Worm (Caenorhabditis elegans): ENCODE measurements around the gene Y56A3A.33.

Gene Y56A3A.33

ce11 chrIII:11981539-11981938, 21.2 kb downstream of the Y56A3A.33 start:
- no peak for TF ChIP-seq aly-1 (tag; optimal IDR thresholded peaks at IDR 0.05)
- no peak for TF ChIP-seq ceh-36 (tag; optimal IDR thresholded peaks at IDR 0.05)
- TF ChIP-seq hnd-1 (tag; optimal IDR thresholded peaks at IDR 0.05) = no peak
- no peak for TF ChIP-seq ceh-13 (GFP tag; optimal IDR thresholded peaks at IDR 0.05)
- no peak for TF ChIP-seq B0310.2 (tag; optimal IDR thresholded peaks at IDR 0.05)
- no peak for TF ChIP-seq pes-1 (GFP tag; IDR thresholded peaks at IDR 0.05)
- no peak for TF ChIP-seq F13C5.2 (tag; optimal IDR thresholded peaks at IDR 0.05)
- no peak for TF ChIP-seq hmbx-1 (tag; optimal IDR thresholded peaks at IDR 0.05)

- TF ChIP-seq hnd-1 (tag; optimal IDR thresholded peaks at IDR 0.05) (no peak), sea-1 (GFP tag; conservative IDR thresholded peaks at IDR 0.05) (no peak), hmg-4 (GFP tag; optimal IDR thresholded peaks at IDR 0.05) (no peak), ets-7 (tag; optimal IDR thresholded peaks at IDR 0.05) (no peak), ceh-13 (GFP tag; optimal IDR thresholded peaks at IDR 0.05) (no peak), scrt-1 (GFP tag; IDR thresholded peaks at IDR 0.05) (no peak), tbx-37 (GFP tag; conservative IDR thresholded peaks at IDR 0.05) (no peak), flt-1 (GFP tag; IDR thresholded peaks at IDR 0.05) (no peak), tbx-11 (GFP tag; IDR thresholded peaks at IDR 0.05) (no peak), F13C5.2 (tag; optimal IDR thresholded peaks at IDR 0.05) (no peak), ceh-36 (tag; optimal IDR thresholded peaks at IDR 0.05) (no peak), B0310.2 (tag; optimal IDR thresholded peaks at IDR 0.05) (no peak), tra-4 (tag; optimal IDR thresholded peaks at IDR 0.05) (no peak), aly-1 (tag; optimal IDR thresholded peaks at IDR 0.05) (no peak), hmbx-1 (tag; optimal IDR thresholded peaks at IDR 0.05) (no peak), pes-1 (GFP tag; IDR thresholded peaks at IDR 0.05) (no peak), ama-1 (optimal IDR thresholded peaks at IDR 0.05) (no peak)
Measured at ce11 chrIII:11980743-11981142, 22.0 kb downstream of the Y56A3A.33 start.

ce11 chrIII:11978742-11979141, 24.0 kb downstream of the Y56A3A.33 start, which contains the start of gene Y56A3A.30:
Gene Y56A3A.30 (minus strand): TSS chrIII:11979065.
- TF ChIP-seq hnd-1 (tag; optimal IDR thresholded peaks at IDR 0.05) = no peak
- TF ChIP-seq ceh-36 (tag; optimal IDR thresholded peaks at IDR 0.05) = no peak
- no peak for TF ChIP-seq tbx-37 (GFP tag; conservative IDR thresholded peaks at IDR 0.05)
- TF ChIP-seq hmg-4 (GFP tag; optimal IDR thresholded peaks at IDR 0.05) = no peak
- TF ChIP-seq hmbx-1 (tag; optimal IDR thresholded peaks at IDR 0.05) = no peak
- TF ChIP-seq sea-1 (GFP tag; conservative IDR thresholded peaks at IDR 0.05) = no peak
- TF ChIP-seq aly-1 (tag; optimal IDR thresholded peaks at IDR 0.05) = no peak
- TF ChIP-seq F13C5.2 (tag; optimal IDR thresholded peaks at IDR 0.05) = no peak
- TF ChIP-seq flt-1 (GFP tag; IDR thresholded peaks at IDR 0.05) = no peak
- TF ChIP-seq B0310.2 (tag; optimal IDR thresholded peaks at IDR 0.05) = no peak
- no peak for TF ChIP-seq ama-1 (optimal IDR thresholded peaks at IDR 0.05)
- TF ChIP-seq ceh-13 (GFP tag; optimal IDR thresholded peaks at IDR 0.05) = no peak
- no peak for TF ChIP-seq scrt-1 (GFP tag; IDR thresholded peaks at IDR 0.05)
- TF ChIP-seq tra-4 (tag; optimal IDR thresholded peaks at IDR 0.05) = no peak

ce11 chrIII:11974414-11974813, 28.3 kb downstream of the Y56A3A.33 start, which contains the start of gene Y56A3A.31:
Gene Y56A3A.31 (plus strand): TSS chrIII:11974477.
- TF ChIP-seq hmg-4 (GFP tag; optimal IDR thresholded peaks at IDR 0.05) (no peak), tbx-37 (GFP tag; conservative IDR thresholded peaks at IDR 0.05) (no peak), ama-1 (optimal IDR thresholded peaks at IDR 0.05) (no peak), ceh-36 (tag; optimal IDR thresholded peaks at IDR 0.05) (no peak)

DNA sequence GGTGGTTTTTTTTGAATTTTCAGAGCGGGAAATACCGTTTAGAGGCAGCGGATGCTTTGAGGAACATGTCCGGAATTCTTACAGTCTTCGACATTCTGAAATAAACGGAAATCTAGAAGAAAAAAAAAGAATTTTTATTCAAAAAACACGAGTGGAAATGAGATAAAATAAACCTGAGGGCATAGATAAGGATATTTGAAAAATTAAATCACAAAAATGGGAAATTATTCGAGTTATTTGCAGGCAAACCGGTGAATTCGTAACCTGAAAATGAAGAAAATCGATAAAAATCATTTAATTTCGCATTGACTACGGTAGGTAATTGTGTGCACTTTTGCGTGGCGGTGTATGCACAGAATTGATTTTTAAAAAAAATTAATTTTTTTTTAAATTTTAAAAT, 28.8 kb downstream of the Y56A3A.33 start, which contains the start of gene ung-1:
TSS of gene ung-1 (minus strand) at position 101 of the 400 bp plus-strand sequence.
- TF ChIP-seq F13C5.2 (tag; optimal IDR thresholded peaks at IDR 0.05) = no peak
- TF ChIP-seq sea-1 (GFP tag; conservative IDR thresholded peaks at IDR 0.05) = no peak
- no peak for TF ChIP-seq aly-1 (tag; optimal IDR thresholded peaks at IDR 0.05)
- TF ChIP-seq ceh-36 (tag; optimal IDR thresholded peaks at IDR 0.05) = no peak
- TF ChIP-seq B0310.2 (tag; optimal IDR thresholded peaks at IDR 0.05) = no peak
- TF ChIP-seq hnd-1 (tag; optimal IDR thresholded peaks at IDR 0.05) = no peak
- TF ChIP-seq ceh-13 (GFP tag; optimal IDR thresholded peaks at IDR 0.05) = no peak
- no peak for TF ChIP-seq pes-1 (GFP tag; IDR thresholded peaks at IDR 0.05)
- no peak for TF ChIP-seq ama-1 (optimal IDR thresholded peaks at IDR 0.05)
- no peak for TF ChIP-seq tbx-11 (GFP tag; IDR thresholded peaks at IDR 0.05)
- no peak for TF ChIP-seq flt-1 (GFP tag; IDR thresholded peaks at IDR 0.05)
- TF ChIP-seq tra-4 (tag; optimal IDR thresholded peaks at IDR 0.05) = no peak
- no peak for TF ChIP-seq ets-7 (tag; optimal IDR thresholded peaks at IDR 0.05)
- no peak for TF ChIP-seq hmbx-1 (tag; optimal IDR thresholded peaks at IDR 0.05)
- TF ChIP-seq tbx-37 (GFP tag; conservative IDR thresholded peaks at IDR 0.05) = no peak
- TF ChIP-seq hmg-4 (GFP tag; optimal IDR thresholded peaks at IDR 0.05) = no peak
- TF ChIP-seq scrt-1 (GFP tag; IDR thresholded peaks at IDR 0.05) = no peak

DNA sequence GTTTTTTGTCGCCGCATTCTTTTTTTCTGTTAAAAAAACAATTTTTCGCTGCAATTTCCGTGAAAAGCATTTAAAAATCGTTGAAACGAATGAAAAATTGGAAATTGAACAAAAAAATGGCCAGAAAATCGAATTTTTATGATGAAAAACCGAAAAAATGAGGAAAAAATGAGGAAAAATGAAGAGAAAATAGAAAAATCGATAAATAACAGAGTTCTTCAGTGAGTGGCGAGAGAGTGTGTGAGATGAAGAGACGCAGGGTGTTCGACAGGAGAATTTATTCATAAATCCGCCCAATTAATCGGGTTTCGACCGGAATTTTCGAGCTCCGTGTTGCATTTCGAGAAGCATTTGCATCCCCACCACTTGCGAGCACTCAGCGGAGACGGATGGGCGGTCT, 31.4 kb downstream of the Y56A3A.33 start, which contains the start of gene Y56A3A.28:
TSS of gene Y56A3A.28 (minus strand) at position 33 of the 400 bp plus-strand sequence.
- TF ChIP-seq ama-1 (optimal IDR thresholded peaks at IDR 0.05) (no peak), B0310.2 (tag; optimal IDR thresholded peaks at IDR 0.05) (no peak), hmbx-1 (tag; optimal IDR thresholded peaks at IDR 0.05) (no peak), F13C5.2 (tag; optimal IDR thresholded peaks at IDR 0.05) (no peak), tbx-37 (GFP tag; conservative IDR thresholded peaks at IDR 0.05) (no peak), aly-1 (tag; optimal IDR thresholded peaks at IDR 0.05) (no peak), ets-7 (tag; optimal IDR thresholded peaks at IDR 0.05) (no peak), tbx-11 (GFP tag; IDR thresholded peaks at IDR 0.05) (no peak), sea-1 (GFP tag; conservative IDR thresholded peaks at IDR 0.05) (no peak), tra-4 (tag; optimal IDR thresholded peaks at IDR 0.05) (no peak), scrt-1 (GFP tag; IDR thresholded peaks at IDR 0.05) (no peak)

DNA sequence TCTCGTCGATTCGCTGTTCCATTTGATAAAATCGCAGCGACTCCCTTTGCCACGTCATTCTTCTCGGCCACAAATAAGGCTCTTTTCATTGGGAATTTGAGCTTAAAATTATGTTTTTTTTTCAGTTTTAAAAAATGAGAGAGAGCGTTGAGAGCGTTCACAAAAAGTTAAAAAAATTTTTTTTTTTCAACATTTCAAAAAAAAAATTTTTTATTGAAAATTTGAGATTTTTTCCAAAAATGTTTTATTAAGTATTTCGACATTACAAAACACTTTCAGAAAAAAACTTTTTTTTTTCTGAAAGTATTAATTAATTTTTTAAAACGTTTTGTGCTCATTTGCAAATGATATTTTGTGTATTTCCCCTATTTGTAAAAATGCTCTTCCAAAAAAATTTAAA, 42.7 kb downstream of the Y56A3A.33 start, which contains the start of gene top-3:
TSS of gene top-3 (minus strand) at position 101 of the 400 bp plus-strand sequence.
- no peak for TF ChIP-seq hnd-1 (tag; optimal IDR thresholded peaks at IDR 0.05)
- TF ChIP-seq B0310.2 (tag; optimal IDR thresholded peaks at IDR 0.05) = no peak
- no peak for TF ChIP-seq sea-1 (GFP tag; conservative IDR thresholded peaks at IDR 0.05)
- no peak for TF ChIP-seq hmg-4 (GFP tag; optimal IDR thresholded peaks at IDR 0.05)
- no peak for TF ChIP-seq ets-7 (tag; optimal IDR thresholded peaks at IDR 0.05)
- no peak for TF ChIP-seq flt-1 (GFP tag; IDR thresholded peaks at IDR 0.05)
- TF ChIP-seq aly-1 (tag; optimal IDR thresholded peaks at IDR 0.05) = no peak
- no peak for TF ChIP-seq pes-1 (GFP tag; IDR thresholded peaks at IDR 0.05)
- no peak for TF ChIP-seq F13C5.2 (tag; optimal IDR thresholded peaks at IDR 0.05)
- no peak for TF ChIP-seq scrt-1 (GFP tag; IDR thresholded peaks at IDR 0.05)
- TF ChIP-seq tbx-37 (GFP tag; conservative IDR thresholded peaks at IDR 0.05) = no peak
- TF ChIP-seq tbx-11 (GFP tag; IDR thresholded peaks at IDR 0.05) = no peak
- no peak for TF ChIP-seq hmbx-1 (tag; optimal IDR thresholded peaks at IDR 0.05)
- no peak for TF ChIP-seq ama-1 (optimal IDR thresholded peaks at IDR 0.05)
- no peak for TF ChIP-seq ceh-36 (tag; optimal IDR thresholded peaks at IDR 0.05)
- TF ChIP-seq tra-4 (tag; optimal IDR thresholded peaks at IDR 0.05) = no peak
- TF ChIP-seq ceh-13 (GFP tag; optimal IDR thresholded peaks at IDR 0.05) = no peak
